Fruit fly (Drosophila melanogaster): ENCODE data around the gene cav.

Gene cav

dm6 chr3R:24271071-24271470 lies 50.2 kb downstream of the cav start, which contains the start of gene jar (continued):
- TF ChIP-seq Met (GFP tag; optimal IDR thresholded peaks at IDR 0.05) (no peak), OdsH (GFP tag; optimal IDR thresholded peaks at IDR 0.05) (no peak), CG3919 (GFP tag; optimal IDR thresholded peaks at IDR 0.05) (peak; percentile 21), CG15336 (GFP tag; IDR thresholded peaks at IDR 0.05) (peak; percentile 42; the same call in 1 of the 2 replicates), Gug (GFP tag; IDR thresholded peaks at IDR 0.05) (no peak), Hr4 (GFP tag; optimal IDR thresholded peaks at IDR 0.05) (no peak), Ets96B (tag; optimal IDR thresholded peaks at IDR 0.05) (peak; percentile 1)

dm6 chr3R:24272232-24272631 lies 51.3 kb downstream of the cav start:
- TF ChIP-seq Hr4 (GFP tag; optimal IDR thresholded peaks at IDR 0.05) (peak; percentile 41), dsx (GFP tag; optimal IDR thresholded peaks at IDR 0.05; ENCODE audit: poor library complexity, severe bottlenecking) (peak; percentile 15), Eip78C (GFP tag) (peak; percentile 78), CG10669 (GFP tag; optimal IDR thresholded peaks at IDR 0.05) (no peak), Met (GFP tag; optimal IDR thresholded peaks at IDR 0.05) (peak; percentile 9), OdsH (GFP tag; optimal IDR thresholded peaks at IDR 0.05) (no peak)

- TF ChIP-seq CG31627 (GFP tag; optimal IDR thresholded peaks at IDR 0.05) (no peak), Sox14 (GFP tag; optimal IDR thresholded peaks at IDR 0.05) (no peak), CG32006 (GFP tag; optimal IDR thresholded peaks at IDR 0.05) (peak; percentile 3), Met (GFP tag; optimal IDR thresholded peaks at IDR 0.05) (peak; percentile 41), ss (GFP tag; optimal IDR thresholded peaks at IDR 0.05) (peak; percentile 24 to 33), cyc (GFP tag; optimal IDR thresholded peaks at IDR 0.05) (no peak), CG6276 (GFP tag; optimal IDR thresholded peaks at IDR 0.05) (peak; percentile 2), CG8119 (GFP tag; IDR thresholded peaks at IDR 0.05) (peak; percentile 51; the same call in 1 of the 3 replicates), Ets21C (GFP tag; optimal IDR thresholded peaks at IDR 0.05) (no peak), CG9139 (GFP tag; optimal IDR thresholded peaks at IDR 0.05) (peak; percentile 4), Smox (GFP tag; optimal IDR thresholded peaks at IDR 0.05) (no peak), OdsH (GFP tag; optimal IDR thresholded peaks at IDR 0.05) (no peak), salr (GFP tag; optimal IDR thresholded peaks at IDR 0.05) (no peak), Eip75B (GFP tag; optimal IDR thresholded peaks at IDR 0.05) (peak; percentile 38), Eip78C (GFP tag) (peak; percentile 11), dac (GFP tag; optimal IDR thresholded peaks at IDR 0.05) (no peak), Blimp-1 (GFP tag; optimal IDR thresholded peaks at IDR 0.05) (peak; percentile 15), CG10669 (GFP tag; optimal IDR thresholded peaks at IDR 0.05) (peak; percentile 2), CG6854 (GFP tag; optimal IDR thresholded peaks at IDR 0.05) (peak; percentile 52), Eip93F (GFP tag; optimal IDR thresholded peaks at IDR 0.05) (no peak), Gug (GFP tag; IDR thresholded peaks at IDR 0.05) (no peak), esn (GFP tag; optimal IDR thresholded peaks at IDR 0.05) (no peak), CG8319 (GFP tag; optimal IDR thresholded peaks at IDR 0.05) (no peak), CG1621 (tag; optimal IDR thresholded peaks at IDR 0.05) (peak; percentile 41), CG7368 (GFP tag; optimal IDR thresholded peaks at IDR 0.05) (peak; percentile 31), CG10631 (GFP tag; optimal IDR thresholded peaks at IDR 0.05) (no peak), CG8632 (GFP tag; optimal IDR thresholded peaks at IDR 0.05) (no peak), CG15336 (GFP tag; IDR thresholded peaks at IDR 0.05) (peak; percentile 25; the same call in 1 of the 2 replicates), CG16779 (tag; optimal IDR thresholded peaks at IDR 0.05) (peak; percentile 47), Sox102F (GFP tag; optimal IDR thresholded peaks at IDR 0.05) (peak; percentile 30), CG11294 (GFP tag; IDR thresholded peaks at IDR 0.05) (0 out of 2 replicates have a peak, but pooled peaks have one; percentile 15), Hr39 (GFP tag; optimal IDR thresholded peaks at IDR 0.05) (no peak), CG6792 (GFP tag; optimal IDR thresholded peaks at IDR 0.05) (no peak), vri (GFP tag; optimal IDR thresholded peaks at IDR 0.05) (peak; percentile 37), Lpt (GFP tag; optimal IDR thresholded peaks at IDR 0.05) (peak; percentile 34), fkh (GFP tag; optimal IDR thresholded peaks at IDR 0.05) (peak; percentile 74), eg (GFP tag; IDR thresholded peaks at IDR 0.05) (peak; percentile 28; the same call in 2 of the 3 replicates), spab (GFP tag; optimal IDR thresholded peaks at IDR 0.05) (peak; percentile 10), CG3919 (GFP tag; optimal IDR thresholded peaks at IDR 0.05) (peak; percentile 38), Hr4 (GFP tag; optimal IDR thresholded peaks at IDR 0.05) (no peak), Sox15 (GFP tag; optimal IDR thresholded peaks at IDR 0.05) (no peak), CG6808 (GFP tag; optimal IDR thresholded peaks at IDR 0.05) (peak; percentile 39), dsx (GFP tag; optimal IDR thresholded peaks at IDR 0.05; ENCODE audit: poor library complexity, severe bottlenecking) (no peak), net (GFP tag; optimal IDR thresholded peaks at IDR 0.05) (peak; percentile 8)
Observed at dm6 chr3R:24272775-24273290, 51.9 kb downstream of the cav start, which contains the start of gene Orct2. Gene Orct2, plus strand, starts transcription at chr3R:24273029.

Measured in whole organism, prepupa.